Worm (Caenorhabditis elegans): ENCODE measurements around the gene fars-3.
A peak's percentile ranks its signal among the peaks of the same experiment; 100 is the strongest.

The fars-3 gene

DNA sequence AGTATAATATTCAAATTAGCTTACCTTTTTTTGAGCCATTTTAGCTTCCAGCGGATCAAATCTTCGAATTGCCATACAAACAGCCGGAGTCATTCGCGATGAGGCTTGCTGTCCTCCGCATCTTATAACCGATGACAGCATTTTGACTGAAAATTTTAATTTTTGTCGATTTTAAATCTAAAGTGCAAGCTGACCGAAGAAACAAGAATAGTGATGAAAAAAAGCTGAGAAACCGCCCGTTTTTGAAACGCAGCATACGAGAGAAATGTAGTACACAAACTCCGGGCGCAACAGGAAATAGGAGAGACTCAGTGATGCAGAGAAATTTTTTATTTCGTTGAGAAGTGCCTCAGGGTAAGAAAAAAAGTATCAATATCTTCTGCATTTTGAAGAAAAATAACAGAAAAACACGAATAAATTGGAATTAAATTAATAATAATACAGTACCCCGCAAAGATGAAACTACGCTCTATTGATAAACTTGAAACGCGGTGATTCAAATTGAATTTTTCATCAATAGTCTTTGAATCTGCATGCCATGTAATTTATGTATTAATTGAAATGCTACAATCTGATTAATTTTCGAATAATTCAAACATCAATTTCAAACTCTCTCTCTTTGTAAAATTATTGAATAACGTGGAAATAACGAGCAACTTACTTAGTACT, 18.6 kb downstream of the fars-3 start (continued):
- TF ChIP-seq daf-16 (GFP tag; optimal IDR thresholded peaks at IDR 0.05) (no peak), daf-16 (tag; optimal IDR thresholded peaks at IDR 0.05) (peak; percentile 22), zip-2 (tag; optimal IDR thresholded peaks at IDR 0.05) (no peak), hlh-11 (tag; optimal IDR thresholded peaks at IDR 0.05) (peak; percentile 47), nhr-77 (tag; optimal IDR thresholded peaks at IDR 0.05) (peak; percentile 37), dpl-1 (GFP tag; optimal IDR thresholded peaks at IDR 0.05) (peak; percentile 23), ceh-44 (GFP tag; IDR thresholded peaks at IDR 0.05) (no peak), sdz-12 (GFP tag; optimal IDR thresholded peaks at IDR 0.05) (no peak), dmd-6 (GFP tag; IDR thresholded peaks at IDR 0.05) (peak; percentile 26; the same call in 1 of the 2 replicates)

ce11 chrII:8483793-8484186, 19.1 kb downstream of the fars-3 start, which contains the start of gene taap-1:
taap-1 (minus strand) TSS chrII:8483871.
- no peak for TF ChIP-seq T20F7.1 (GFP tag; optimal IDR thresholded peaks at IDR 0.05)
- TF ChIP-seq mep-1 (tag; optimal IDR thresholded peaks at IDR 0.05), result peak; percentile 29
- TF ChIP-seq mxl-2 (GFP tag; conservative IDR thresholded peaks at IDR 0.05), result no peak
- no peak for TF ChIP-seq zfp-2 (tag; optimal IDR thresholded peaks at IDR 0.05)
- TF ChIP-seq nhr-41 (GFP tag; IDR thresholded peaks at IDR 0.05), result no peak
- peak; percentile 39 for TF ChIP-seq hlh-11 (tag; optimal IDR thresholded peaks at IDR 0.05)
- TF ChIP-seq lin-38 (GFP tag; IDR thresholded peaks at IDR 0.05), result no peak
- no peak for TF ChIP-seq skn-1 (tag; optimal IDR thresholded peaks at IDR 0.05)
- peak in 1 of 2 experiments; percentile 44 for TF ChIP-seq mdl-1 (tag; optimal IDR thresholded peaks at IDR 0.05)
- no peak for TF ChIP-seq ceh-44 (GFP tag; IDR thresholded peaks at IDR 0.05)
- TF ChIP-seq php-3 (GFP tag; IDR thresholded peaks at IDR 0.05), result no peak
- TF ChIP-seq T26A8.4 (GFP tag; IDR thresholded peaks at IDR 0.05), result no peak
- TF ChIP-seq ceh-20 (GFP tag; IDR thresholded peaks at IDR 0.05), result no peak
- TF ChIP-seq saeg-2 (GFP tag; IDR thresholded peaks at IDR 0.05), result no peak
- TF ChIP-seq mdt-29 (GFP tag; IDR thresholded peaks at IDR 0.05), result no peak
- no peak for TF ChIP-seq snpc-1.2 (GFP tag; IDR thresholded peaks at IDR 0.05)
- no peak for TF ChIP-seq R02D3.7 (tag; optimal IDR thresholded peaks at IDR 0.05)
- TF ChIP-seq ceh-82 (tag; optimal IDR thresholded peaks at IDR 0.05), result no peak
- TF ChIP-seq fos-1 (tag; optimal IDR thresholded peaks at IDR 0.05), result no peak
- no peak for TF ChIP-seq daf-19 (GFP tag; conservative IDR thresholded peaks at IDR 0.05)
- no peak for TF ChIP-seq zip-2 (tag; optimal IDR thresholded peaks at IDR 0.05)
- no peak for TF ChIP-seq madf-9 (GFP tag; conservative IDR thresholded peaks at IDR 0.05)
- TF ChIP-seq hif-1 (tag; optimal IDR thresholded peaks at IDR 0.05), result peak; percentile 94 to 100
- peak; percentile 80 for TF ChIP-seq dmd-6 (GFP tag; IDR thresholded peaks at IDR 0.05)
- peak; percentile 4 for TF ChIP-seq nhr-28 (tag; optimal IDR thresholded peaks at IDR 0.05)
- peak; percentile 100 for TF ChIP-seq aha-1 (tag)
- no peak for TF ChIP-seq duxl-1 (tag; optimal IDR thresholded peaks at IDR 0.05; ENCODE audit: poor library complexity)
- TF ChIP-seq nhr-10 (tag; optimal IDR thresholded peaks at IDR 0.05), result no peak
- no peak for TF ChIP-seq lin-15B (tag; optimal IDR thresholded peaks at IDR 0.05)
- no peak for TF ChIP-seq ctbp-1 (GFP tag; IDR thresholded peaks at IDR 0.05)
- TF ChIP-seq gei-8 (GFP tag; optimal IDR thresholded peaks at IDR 0.05), result no peak
- no peak for TF ChIP-seq arid-1 (GFP tag; conservative IDR thresholded peaks at IDR 0.05)
- TF ChIP-seq daf-8 (GFP tag; IDR thresholded peaks at IDR 0.05), result no peak
- TF ChIP-seq D1046.2 (GFP tag; IDR thresholded peaks at IDR 0.05), result no peak
- peak; percentile 51 for TF ChIP-seq nhr-48 (tag; optimal IDR thresholded peaks at IDR 0.05)
- TF ChIP-seq Y105C5A.15 (GFP tag; IDR thresholded peaks at IDR 0.05), result no peak
- no peak for TF ChIP-seq sdz-12 (GFP tag; optimal IDR thresholded peaks at IDR 0.05)
- TF ChIP-seq mes-2 (tag; optimal IDR thresholded peaks at IDR 0.05; ENCODE audit: poor library complexity, severe bottlenecking), result peak; percentile 15
- TF ChIP-seq zip-11 (GFP tag; IDR thresholded peaks at IDR 0.05), result no peak
- no peak for TF ChIP-seq nhr-6 (tag; optimal IDR thresholded peaks at IDR 0.05)
- no peak for TF ChIP-seq daf-16 (GFP tag; optimal IDR thresholded peaks at IDR 0.05)
- TF ChIP-seq daf-16 (tag; optimal IDR thresholded peaks at IDR 0.05), result no peak
- TF ChIP-seq Y75B8A.6 (GFP tag; IDR thresholded peaks at IDR 0.05), result no peak
- TF ChIP-seq hlh-30 (tag; optimal IDR thresholded peaks at IDR 0.05; ENCODE audit: insufficient read depth), result peak; percentile 10
- no peak for TF ChIP-seq nhr-76 (tag; optimal IDR thresholded peaks at IDR 0.05)
